Worm (Caenorhabditis elegans) whole organism, mixed stage, embryonic: Measurements from ENCODE around the gene C34F11.5.
A peak's percentile ranks its signal among the peaks of the same experiment; 100 is the strongest.

Experiments used
- elt-3 ChIP-seq: fragments of 150-350 bp; optimal IDR thresholded peaks from 2 replicates; lab custom pipeline; 2014; ENCODE audit warnings: missing biosample characterization, missing genetic modification characterization
- pha-4 ChIP-seq: fragments of 150-350 bp; optimal IDR thresholded peaks from 2 replicates; lab custom pipeline; 2018; ENCODE audit warnings: missing biosample characterization, missing genetic modification reagents, missing genetic modification characterization
- snpc-4 ChIP-seq: fragments of 150-350 bp; optimal IDR thresholded peaks from 2 replicates; lab custom pipeline; 2014; ENCODE audit warnings: missing biosample characterization, missing genetic modification characterization

ce11 chrII:5181497-5181896, 14.1 kb upstream of the C34F11.5 start:
- TF ChIP-seq snpc-4 (tag; lab: Kevin White, UChicago) (no peak), elt-3 (tag; lab: Kevin White, UChicago) (peak; percentile 58), pha-4 (tag; lab: Kevin White, UChicago) (no peak)
